Fruit fly (Drosophila melanogaster) whole organism, embryonic: Measurements from ENCODE around the gene CG13884.

Experiments
- ATbp ChIP-seq: fragments of 200-800 bp; sonication (Bioruptor generic); optimal IDR thresholded peaks from 2 replicates; lab custom pipeline; 2017; ENCODE audit warnings: missing biosample characterization, mild to moderate bottlenecking, missing genetic modification characterization, missing genetic modification reagents
- Ada2b ChIP-seq: fragments of 200-800 bp; sonication (Bioruptor generic); IDR thresholded peaks from 2 replicates; pipeline ENCODE4 v1.3.6; 2022; ENCODE audit warnings: missing biosample characterization, missing genetic modification characterization
- CG11085 ChIP-seq: fragments of 200-800 bp; sonication (Bioruptor generic); IDR thresholded peaks from 2 replicates; pipeline ENCODE4 v1.3.6; 2022; ENCODE audit warnings: missing biosample characterization, missing genetic modification characterization
- CG1233 ChIP-seq: fragments of 200-800 bp; sonication (Bioruptor generic); optimal IDR thresholded peaks from 4 replicates; lab custom pipeline; 2018; ENCODE audit warnings: missing biosample characterization, mild to moderate bottlenecking, missing genetic modification characterization
- CG12391 ChIP-seq: fragments of 200-800 bp; sonication (Bioruptor generic); optimal IDR thresholded peaks from 3 replicates; lab custom pipeline; 2018; ENCODE audit warnings: missing biosample characterization, mild to moderate bottlenecking, missing genetic modification characterization, moderate library complexity
- CG13775 ChIP-seq: fragments of 200-800 bp; sonication (Bioruptor generic); optimal IDR thresholded peaks from 3 replicates; lab custom pipeline; 2017; ENCODE audit warnings: missing biosample characterization, mild to moderate bottlenecking, missing genetic modification characterization
- CG16779 ChIP-seq: fragments of 200-800 bp; sonication (Bioruptor generic); IDR thresholded peaks from 2 replicates; pipeline ENCODE4 v1.3.6; 2022; ENCODE audit warnings: missing biosample characterization, missing genetic modification characterization
- CG2116 ChIP-seq: fragments of 200-800 bp; sonication (Bioruptor generic); optimal IDR thresholded peaks from 3 replicates; lab custom pipeline; 2018; ENCODE audit warnings: missing biosample characterization, mild to moderate bottlenecking, missing genetic modification characterization
- CG2120 ChIP-seq: fragments of 200-800 bp; sonication (Bioruptor generic); optimal IDR thresholded peaks from 3 replicates; lab custom pipeline; 2016; ENCODE audit warnings: missing biosample characterization, missing genetic modification characterization
- CG2712 ChIP-seq: fragments of 200-800 bp; optimal IDR thresholded peaks from 3 replicates; lab custom pipeline; 2019; ENCODE audit warnings: missing biosample characterization, mild to moderate bottlenecking, missing genetic modification characterization, moderate library complexity
- CG3065 ChIP-seq: fragments of 200-800 bp; sonication (Bioruptor generic); optimal IDR thresholded peaks from 2 replicates; lab custom pipeline; 2016; ENCODE audit warnings: missing biosample characterization, missing genetic modification characterization
- CG3847 ChIP-seq: fragments of 200-800 bp; sonication (Bioruptor generic); IDR thresholded peaks from 2 replicates; pipeline ENCODE4 v1.3.6; 2022; ENCODE audit warnings: missing biosample characterization, missing genetic modification characterization
- CG5245 ChIP-seq: fragments of 200-800 bp; sonication (Bioruptor generic); optimal IDR thresholded peaks from 3 replicates; lab custom pipeline; 2016; ENCODE audit warnings: missing biosample characterization, missing genetic modification characterization
- CG6175 ChIP-seq: fragments of 200-800 bp; sonication (Bioruptor generic); IDR thresholded peaks from 3 replicates; pipeline ENCODE4 v1.3.6; 2022; ENCODE audit warnings: missing biosample characterization, missing genetic modification characterization
- CG6765 ChIP-seq: fragments of 200-800 bp; sonication (Bioruptor generic); optimal IDR thresholded peaks from 3 replicates; lab custom pipeline; 2017; ENCODE audit warnings: missing biosample characterization, mild to moderate bottlenecking, missing genetic modification characterization
- CG7928 ChIP-seq: fragments of 200-800 bp; sonication (Bioruptor generic); optimal IDR thresholded peaks from 2 replicates; lab custom pipeline; 2017; ENCODE audit warnings: missing biosample characterization, mild to moderate bottlenecking, missing genetic modification characterization
- Dad ChIP-seq: fragments of 200-800 bp; sonication (Bioruptor generic); optimal IDR thresholded peaks from 3 replicates; lab custom pipeline; 2016; ENCODE audit warnings: missing biosample characterization, missing genetic modification characterization
- ERR ChIP-seq: fragments of 200-800 bp; sonication (Bioruptor generic); optimal IDR thresholded peaks from 2 replicates; lab custom pipeline; 2016; ENCODE audit warnings: missing biosample characterization, missing genetic modification characterization
- Fer2 ChIP-seq: fragments of 200-800 bp; sonication (Bioruptor generic); optimal IDR thresholded peaks from 2 replicates; lab custom pipeline; 2018; ENCODE audit warnings: missing biosample characterization, mild to moderate bottlenecking, missing genetic modification characterization, moderate library complexity
- HLH3B ChIP-seq: fragments of 200-800 bp; sonication (Bioruptor generic); IDR thresholded peaks from 2 replicates; pipeline ENCODE4 v1.3.6; 2022; ENCODE audit warnings: missing biosample characterization, missing genetic modification characterization
- Myb ChIP-seq: fragments of 200-800 bp; sonication (Bioruptor generic); optimal IDR thresholded peaks from 2 replicates; lab custom pipeline; 2016; ENCODE audit warnings: missing biosample characterization, missing genetic modification characterization
- Oli ChIP-seq: fragments of 200-800 bp; sonication (Bioruptor generic); optimal IDR thresholded peaks from 2 replicates; lab custom pipeline; 2018; ENCODE audit warnings: missing biosample characterization, mild to moderate bottlenecking, missing genetic modification characterization, moderate library complexity
- Opbp ChIP-seq: fragments of 200-800 bp; sonication (Bioruptor generic); IDR thresholded peaks from 3 replicates; pipeline ENCODE4 v1.3.6; 2022; ENCODE audit warnings: missing biosample characterization, missing genetic modification characterization; ENCODE audit not compliant: partially characterized antibody
- Ptx1 ChIP-seq: fragments of 200-800 bp; sonication (Bioruptor generic); IDR thresholded peaks from 2 replicates; pipeline ENCODE4 v1.3.6; 2022; ENCODE audit warnings: missing biosample characterization, missing genetic modification characterization
- Rx ChIP-seq: fragments of 200-800 bp; sonication (Bioruptor generic); IDR thresholded peaks from 2 replicates; pipeline ENCODE4 v1.3.6; 2022; ENCODE audit warnings: missing biosample characterization, missing genetic modification characterization
- Sry-β ChIP-seq: fragments of 200-800 bp; sonication (Bioruptor generic); optimal IDR thresholded peaks from 2 replicates; lab custom pipeline; 2018; ENCODE audit warnings: missing biosample characterization, mild to moderate bottlenecking, missing genetic modification characterization, moderate library complexity
- TFAM ChIP-seq: fragments of 200-800 bp; sonication (Bioruptor generic); optimal IDR thresholded peaks from 2 replicates; lab custom pipeline; 2017; ENCODE audit warnings: missing biosample characterization, missing genetic modification characterization, inconsistent platforms
- Tbp ChIP-seq: fragments of >200 bp; optimal IDR thresholded peaks from 2 replicates; lab custom pipeline; 2018; ENCODE audit warnings: missing biosample characterization, missing genetic modification characterization
- aop ChIP-seq: fragments of 200-800 bp; sonication (Bioruptor generic); IDR thresholded peaks from 2 replicates; pipeline ENCODE4 v1.3.6; 2022; ENCODE audit warnings: missing biosample characterization, missing genetic modification characterization
- bcd ChIP-seq: fragments of 200-800 bp; sonication (Bioruptor generic); optimal IDR thresholded peaks from 2 replicates; lab custom pipeline; 2017; ENCODE audit warnings: missing biosample characterization, mild to moderate bottlenecking, missing genetic modification characterization
- btn ChIP-seq: fragments of 200-800 bp; sonication (Bioruptor generic); optimal IDR thresholded peaks from 2 replicates; lab custom pipeline; 2016; ENCODE audit warnings: missing biosample characterization, missing genetic modification characterization
- cas ChIP-seq: fragments of 200-800 bp; sonication (Bioruptor generic); IDR thresholded peaks from 2 replicates; pipeline ENCODE4 v1.3.6; 2022; ENCODE audit warnings: missing biosample characterization, missing genetic modification characterization
- crc ChIP-seq: fragments of 200-800 bp; sonication (Bioruptor generic); optimal IDR thresholded peaks from 2 replicates; lab custom pipeline; 2016; ENCODE audit warnings: missing biosample characterization, missing genetic modification characterization
- dimm ChIP-seq: fragments of 200-800 bp; sonication (Bioruptor generic); IDR thresholded peaks from 2 replicates; pipeline ENCODE4 v1.3.6; 2022; ENCODE audit warnings: missing biosample characterization, missing genetic modification characterization
- ewg ChIP-seq: fragments of 200-800 bp; sonication (Bioruptor generic); optimal IDR thresholded peaks from 3 replicates; lab custom pipeline; 2017; ENCODE audit warnings: mild to moderate bottlenecking, missing biosample characterization, missing genetic modification reagents, missing genetic modification characterization
- fru ChIP-seq: fragments of >200 bp; optimal IDR thresholded peaks from 2 replicates; lab custom pipeline; 2017
- gsb-n ChIP-seq: fragments of 200-800 bp; sonication (Bioruptor generic); optimal IDR thresholded peaks from 3 replicates; lab custom pipeline; 2018; ENCODE audit warnings: missing biosample characterization, mild to moderate bottlenecking, missing genetic modification characterization
- org-1 ChIP-seq: fragments of 200-800 bp; sonication (Bioruptor generic); optimal IDR thresholded peaks from 2 replicates; lab custom pipeline; 2017; ENCODE audit warnings: missing biosample characterization, missing genetic modification characterization
- pum ChIP-seq: fragments of 200-800 bp; sonication (Bioruptor generic); optimal IDR thresholded peaks from 2 replicates; lab custom pipeline; 2016; ENCODE audit warnings: missing biosample characterization, missing genetic modification characterization
- ro ChIP-seq: fragments of 200-800 bp; sonication (Bioruptor generic); IDR thresholded peaks from 2 replicates; pipeline ENCODE4 v1.3.6; 2022; ENCODE audit warnings: missing biosample characterization, missing genetic modification characterization
- row ChIP-seq: fragments of 200-800 bp; sonication (Bioruptor generic); IDR thresholded peaks from 3 replicates; pipeline ENCODE4 v1.3.6; 2022; ENCODE audit warnings: missing biosample characterization, missing genetic modification characterization
- scrt ChIP-seq: fragments of 200-800 bp; sonication (Bioruptor generic); optimal IDR thresholded peaks from 2 replicates; lab custom pipeline; 2018; ENCODE audit warnings: missing biosample characterization, mild to moderate bottlenecking, missing genetic modification characterization, moderate library complexity
- slp2 ChIP-seq: fragments of 200-800 bp; sonication (Bioruptor generic); optimal IDR thresholded peaks from 2 replicates; lab custom pipeline; 2016; ENCODE audit warnings: missing biosample characterization, missing genetic modification characterization
- so ChIP-seq: fragments of 200-800 bp; sonication (Bioruptor generic); IDR thresholded peaks from 3 replicates; pipeline ENCODE4 v1.3.6; 2022; ENCODE audit warnings: missing biosample characterization, missing genetic modification characterization
- sr ChIP-seq: fragments of 200-800 bp; sonication (Bioruptor generic); IDR thresholded peaks from 3 replicates; pipeline ENCODE4 v1.3.6; 2022; ENCODE audit warnings: missing biosample characterization, missing genetic modification characterization
- tx ChIP-seq: fragments of 200-800 bp; sonication (Bioruptor generic); optimal IDR thresholded peaks from 2 replicates; lab custom pipeline; 2016; ENCODE audit warnings: missing biosample characterization, missing genetic modification characterization
- zen ChIP-seq: fragments of 200-800 bp; sonication (Bioruptor generic); optimal IDR thresholded peaks from 3 replicates; lab custom pipeline; 2018; ENCODE audit warnings: missing biosample characterization, mild to moderate bottlenecking, missing genetic modification characterization, moderate library complexity
- zf30C ChIP-seq: fragments of 200-800 bp; sonication (Bioruptor generic); optimal IDR thresholded peaks from 3 replicates; lab custom pipeline; 2018; ENCODE audit warnings: missing biosample characterization, mild to moderate bottlenecking, missing genetic modification characterization
- zfh1 ChIP-seq: fragments of 200-800 bp; sonication (Bioruptor generic); IDR thresholded peaks from 3 replicates; pipeline ENCODE4 v1.3.6; 2022; ENCODE audit warnings: missing biosample characterization, missing genetic modification characterization
- zfh2 ChIP-seq: fragments of 200-800 bp; sonication (Bioruptor generic); optimal IDR thresholded peaks from 2 replicates; lab custom pipeline; 2016; ENCODE audit warnings: missing biosample characterization, missing genetic modification characterization

The CG13884 gene

DNA sequence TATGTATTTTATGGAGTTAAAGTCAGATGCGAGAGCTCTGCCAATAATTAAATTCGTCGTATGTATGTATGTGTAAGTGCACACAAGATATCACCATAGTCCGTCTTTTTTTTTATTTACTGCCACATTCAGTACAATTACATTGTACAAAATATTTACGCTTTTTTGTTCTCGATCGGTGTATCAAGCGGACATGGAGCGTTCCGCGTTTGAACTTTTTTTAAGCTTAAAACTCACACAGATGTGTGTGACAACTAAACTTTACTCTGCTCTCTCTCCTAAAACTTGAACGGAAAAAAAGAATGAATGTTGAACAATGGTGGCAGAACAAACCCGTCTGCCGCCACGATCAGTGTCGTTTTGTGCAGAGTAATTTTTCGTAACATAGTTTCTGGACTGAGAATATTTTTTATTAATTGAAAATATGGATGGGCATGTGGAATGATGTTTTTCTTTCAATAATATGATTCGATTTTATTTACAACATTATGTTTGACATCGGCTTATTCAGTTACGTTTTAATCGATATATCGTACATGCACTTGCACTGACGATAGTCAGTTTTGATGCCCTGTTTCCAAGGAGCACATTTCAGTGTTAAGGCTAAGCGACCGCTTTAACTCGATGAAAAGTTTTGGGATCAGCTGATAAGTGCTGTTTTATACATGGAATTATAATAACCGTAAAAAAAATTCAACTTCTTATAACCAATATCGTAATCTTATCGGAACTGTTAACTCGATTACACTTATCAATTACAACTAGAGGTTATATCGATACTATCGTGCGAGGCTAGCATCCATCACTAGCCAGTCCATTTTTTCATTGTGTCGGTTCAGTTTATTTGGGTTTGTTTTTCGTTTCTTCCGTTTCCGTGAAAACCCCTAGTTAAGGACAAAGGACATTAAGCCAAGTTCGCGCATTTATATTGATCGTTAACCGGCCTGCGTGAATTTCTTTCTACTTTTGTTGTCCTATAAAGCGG lies 19.3 kb downstream of the CG13884 start, which contains the start of gene mth (continued):
- peak; percentile 15 for TF ChIP-seq slp2
- no peak for TF ChIP-seq btn
- no peak for TF ChIP-seq so (GFP tag; lab: Robert Waterston, UW)
- TF ChIP-seq Opbp (GFP tag; lab: Robert Waterston, UW) = peak; percentile 96
- peak; percentile 36 for TF ChIP-seq CG7928 (GFP tag; lab: Kevin White, UChicago)
- TF ChIP-seq CG3065 = no peak
- TF ChIP-seq zen (tag; lab: Kevin White, UChicago) = peak; percentile 74
- TF ChIP-seq zfh1 = 0 out of 3 replicates have a peak, but pooled peaks have one; percentile 34
- TF ChIP-seq sr (GFP tag; lab: Robert Waterston, UW) = no peak
- TF ChIP-seq bcd (GFP tag; lab: Kevin White, UChicago) = peak; percentile 40
- TF ChIP-seq CG16779 (GFP tag; lab: Robert Waterston, UW) = no peak
- no peak for TF ChIP-seq Ada2b (GFP tag; lab: Robert Waterston, UW)
- no peak for TF ChIP-seq cas (GFP tag; lab: Robert Waterston, UW)
- TF ChIP-seq CG2712 (tag; lab: Kevin White, UChicago) = peak; percentile 61
- peak; percentile 48 for TF ChIP-seq Dad (GFP tag; lab: Kevin White, UChicago)
- TF ChIP-seq Myb (GFP tag; lab: Kevin White, UChicago) = peak; percentile 73
- TF ChIP-seq Ptx1 (GFP tag; lab: Robert Waterston, UW) = peak; percentile 49
- peak; percentile 70 for TF ChIP-seq CG12391
- no peak for TF ChIP-seq CG6175 (GFP tag; lab: Robert Waterston, UW)
- peak; percentile 66 for TF ChIP-seq CG2120 (GFP tag; lab: Kevin White, UChicago)
- no peak for TF ChIP-seq zf30C
- TF ChIP-seq pum (GFP tag; lab: Kevin White, UChicago) = peak; percentile 35
- TF ChIP-seq ro (GFP tag; lab: Robert Waterston, UW) = no peak
- no peak for TF ChIP-seq CG11085 (GFP tag; lab: Robert Waterston, UW)
- no peak for TF ChIP-seq Rx
- TF ChIP-seq org-1 (GFP tag; lab: Kevin White, UChicago) = no peak
- TF ChIP-seq CG1233 = no peak
- TF ChIP-seq CG3847 (GFP tag; lab: Robert Waterston, UW) = peak; percentile 49
- TF ChIP-seq CG6765 (GFP tag; lab: Kevin White, UChicago) = no peak
- peak; percentile 40 for TF ChIP-seq Tbp
- TF ChIP-seq Sry-β (GFP tag; lab: Kevin White, UChicago) = no peak
- TF ChIP-seq zfh2 (GFP tag; lab: Kevin White, UChicago) = peak; percentile 26
- peak; percentile 94 for TF ChIP-seq CG2116 (GFP tag; lab: Kevin White, UChicago)
- TF ChIP-seq Oli (tag; lab: Kevin White, UChicago) = peak; percentile 3
- TF ChIP-seq row (GFP tag; lab: Robert Waterston, UW) = peak; percentile 87
- no peak for TF ChIP-seq CG5245
- TF ChIP-seq TFAM (GFP tag; lab: Kevin White, UChicago) = no peak
- TF ChIP-seq ERR = peak; percentile 26
- no peak for TF ChIP-seq crc (GFP tag; lab: Kevin White, UChicago)
- TF ChIP-seq ATbp = no peak
- TF ChIP-seq HLH3B (GFP tag; lab: Robert Waterston, UW) = no peak
- no peak for TF ChIP-seq scrt (GFP tag; lab: Kevin White, UChicago)
- no peak for TF ChIP-seq dimm (GFP tag; lab: Robert Waterston, UW)
- TF ChIP-seq fru (lab: Kevin White, UChicago) = no peak
- peak; percentile 19 for TF ChIP-seq tx (GFP tag; lab: Kevin White, UChicago)
- no peak for TF ChIP-seq gsb-n
- peak; percentile 59 for TF ChIP-seq CG13775 (GFP tag; lab: Kevin White, UChicago)
- no peak for TF ChIP-seq Fer2 (tag; lab: Kevin White, UChicago)
- peak; percentile 33 for TF ChIP-seq ewg (GFP tag; lab: Kevin White, UChicago)
- TF ChIP-seq aop = no peak
